Worm (Caenorhabditis elegans) whole organism, early embryonic: ENCODE results near the gene Y69H2.15.

ENCODE experiments used
- ama-1 ChIP-seq: fragments of 150-350 bp; optimal IDR thresholded peaks from 2 replicates; lab custom pipeline; 2014
- ceh-13 ChIP-seq: fragments of 200-800 bp; sonication (Bioruptor generic); optimal IDR thresholded peaks from 2 replicates; lab custom pipeline; 2018; ENCODE audit warnings: mild to moderate bottlenecking, missing genetic modification characterization, missing compliant biosample characterization
- flt-1 ChIP-seq: fragments of 200-800 bp; sonication (Bioruptor generic); IDR thresholded peaks from 2 replicates; pipeline ENCODE4 v1.3.6; 2022; ENCODE audit warnings: missing genetic modification characterization, missing compliant biosample characterization
- hnd-1 ChIP-seq: sonication (generic microtip); optimal IDR thresholded peaks from 2 replicates; lab custom pipeline; 2016; ENCODE audit warnings: missing genetic modification characterization, missing compliant biosample characterization
- pes-1 ChIP-seq: fragments of 200-800 bp; sonication (Bioruptor generic); IDR thresholded peaks from 2 replicates; pipeline ENCODE4 v1.3.6; 2022; ENCODE audit warnings: missing genetic modification reagents, missing genetic modification characterization, missing compliant biosample characterization
- scrt-1 ChIP-seq: fragments of 200-800 bp; sonication (Bioruptor generic); IDR thresholded peaks from 2 replicates; pipeline ENCODE4 v1.3.6; 2022; ENCODE audit warnings: missing genetic modification characterization, missing compliant biosample characterization
- tra-4 ChIP-seq: sonication (generic microtip); optimal IDR thresholded peaks from 2 replicates; lab custom pipeline; 2017; ENCODE audit warnings: missing genetic modification characterization, missing compliant biosample characterization

ce11 chrV:18614498-18614897 lies 12.2 kb downstream of the Y69H2.15 start:
- TF ChIP-seq ama-1 (lab: Kevin White, UChicago) (no peak), hnd-1 (no peak), flt-1 (GFP tag; lab: Robert Waterston, UW) (no peak), pes-1 (GFP tag; lab: Robert Waterston, UW) (no peak), tra-4 (tag; lab: Kevin White, UChicago) (no peak), scrt-1 (no peak), ceh-13 (GFP tag; lab: Kevin White, UChicago) (no peak)
